Fruit fly (Drosophila melanogaster) whole organism, embryonic: ENCODE measurements around the gene CG12289.

Experiments
- Atf6 ChIP-seq: fragments of 200-800 bp; sonication (Bioruptor generic); IDR thresholded peaks from 2 replicates; pipeline ENCODE4 v1.3.6; 2022; ENCODE audit warnings: missing biosample characterization, missing genetic modification characterization
- B-H1 ChIP-seq: fragments of 200-800 bp; sonication (Bioruptor generic); IDR thresholded peaks from 3 replicates; pipeline ENCODE4 v1.3.6; 2022; ENCODE audit warnings: missing biosample characterization, missing genetic modification characterization
- Blimp-1 ChIP-seq: fragments of 200-800 bp; sonication (Bioruptor generic); optimal IDR thresholded peaks from 3 replicates; lab custom pipeline; 2018; ENCODE audit warnings: missing biosample characterization, missing genetic modification characterization, mild to moderate bottlenecking, moderate library complexity, missing genetic modification reagents
- CG10209 ChIP-seq: fragments of 200-800 bp; sonication (Bioruptor generic); optimal IDR thresholded peaks from 3 replicates; lab custom pipeline; 2017; ENCODE audit warnings: missing biosample characterization, mild to moderate bottlenecking, missing genetic modification characterization, missing genetic modification reagents
- CG11456 ChIP-seq: fragments of 200-800 bp; sonication (Bioruptor generic); IDR thresholded peaks from 3 replicates; pipeline ENCODE4 v1.3.6; 2022; ENCODE audit warnings: missing biosample characterization, missing genetic modification characterization
- CG1233 ChIP-seq: fragments of 200-800 bp; sonication (Bioruptor generic); optimal IDR thresholded peaks from 4 replicates; lab custom pipeline; 2018; ENCODE audit warnings: missing biosample characterization, mild to moderate bottlenecking, missing genetic modification characterization
- CG13624 ChIP-seq: fragments of 200-800 bp; sonication (Bioruptor generic); optimal IDR thresholded peaks from 2 replicates; lab custom pipeline; 2016; ENCODE audit warnings: missing biosample characterization, missing genetic modification characterization
- CG14667 ChIP-seq: fragments of 200-800 bp; sonication (Bioruptor generic); IDR thresholded peaks from 2 replicates; pipeline ENCODE4 v1.3.6; 2022; ENCODE audit warnings: missing biosample characterization, missing genetic modification characterization
- CG15479 ChIP-seq: fragments of 200-800 bp; sonication (Bioruptor generic); optimal IDR thresholded peaks from 3 replicates; lab custom pipeline; 2019; ENCODE audit warnings: missing biosample characterization, mild to moderate bottlenecking, missing genetic modification characterization, moderate library complexity
- CG15514 ChIP-seq: fragments of 200-800 bp; sonication (Bioruptor generic); optimal IDR thresholded peaks from 3 replicates; lab custom pipeline; 2017; ENCODE audit warnings: missing biosample characterization, missing genetic modification characterization, mild to moderate bottlenecking, moderate library complexity, missing genetic modification reagents
- CG17361 ChIP-seq: fragments of 200-800 bp; sonication (Bioruptor generic); IDR thresholded peaks from 3 replicates; pipeline ENCODE4 v1.3.6; 2022; ENCODE audit warnings: missing biosample characterization, missing genetic modification characterization
- CG17829 ChIP-seq: fragments of 200-800 bp; optimal IDR thresholded peaks from 2 replicates; lab custom pipeline; 2019; ENCODE audit warnings: missing biosample characterization, mild to moderate bottlenecking, missing genetic modification characterization, moderate library complexity
- CG18262 ChIP-seq: fragments of 200-800 bp; optimal IDR thresholded peaks from 3 replicates; lab custom pipeline; 2019; ENCODE audit warnings: missing biosample characterization, mild to moderate bottlenecking, missing genetic modification characterization, moderate library complexity
- CG2678 ChIP-seq: fragments of 200-800 bp; sonication (Bioruptor generic); optimal IDR thresholded peaks from 3 replicates; lab custom pipeline; 2019; ENCODE audit warnings: missing biosample characterization, mild to moderate bottlenecking, missing genetic modification characterization, moderate library complexity
- CG30020 ChIP-seq: fragments of 200-800 bp; optimal IDR thresholded peaks from 2 replicates; lab custom pipeline; 2019; ENCODE audit warnings: missing biosample characterization, mild to moderate bottlenecking, missing genetic modification characterization, moderate library complexity
- CG32532 ChIP-seq: fragments of 200-800 bp; sonication (Bioruptor generic); IDR thresholded peaks from 2 replicates; pipeline ENCODE4 v1.3.6; 2022; ENCODE audit warnings: missing biosample characterization, missing genetic modification characterization
- CG4282 ChIP-seq: fragments of 200-800 bp; sonication (Bioruptor generic); optimal IDR thresholded peaks from 2 replicates; lab custom pipeline; 2016; ENCODE audit warnings: missing biosample characterization, missing genetic modification characterization
- CG6654 ChIP-seq: fragments of 200-800 bp; sonication (Bioruptor generic); optimal IDR thresholded peaks from 2 replicates; lab custom pipeline; 2017; ENCODE audit warnings: missing biosample characterization, mild to moderate bottlenecking, missing genetic modification characterization
- CG6689 ChIP-seq: fragments of 200-800 bp; sonication (Bioruptor generic); IDR thresholded peaks from 2 replicates; pipeline ENCODE4 v1.3.6; 2022; ENCODE audit warnings: missing biosample characterization, missing genetic modification characterization
- CG6765 ChIP-seq: fragments of 200-800 bp; sonication (Bioruptor generic); optimal IDR thresholded peaks from 3 replicates; lab custom pipeline; 2017; ENCODE audit warnings: missing biosample characterization, mild to moderate bottlenecking, missing genetic modification characterization
- CG7556 ChIP-seq: fragments of 200-800 bp; sonication (Bioruptor generic); optimal IDR thresholded peaks from 2 replicates; lab custom pipeline; 2017; ENCODE audit warnings: missing biosample characterization, mild to moderate bottlenecking, missing genetic modification characterization
- CG8388 ChIP-seq: fragments of 200-800 bp; sonication (Bioruptor generic); optimal IDR thresholded peaks from 2 replicates; lab custom pipeline; 2019; ENCODE audit warnings: missing biosample characterization, mild to moderate bottlenecking, missing genetic modification characterization, moderate library complexity
- CG8924 ChIP-seq: fragments of 200-800 bp; optimal IDR thresholded peaks from 3 replicates; lab custom pipeline; 2019; ENCODE audit warnings: missing biosample characterization, mild to moderate bottlenecking, missing genetic modification characterization, moderate library complexity
- Chrac-16 ChIP-seq: fragments of 200-800 bp; sonication (Bioruptor generic); optimal IDR thresholded peaks from 3 replicates; lab custom pipeline; 2016; ENCODE audit warnings: missing biosample characterization, missing genetic modification characterization
- CkIIα-i1 ChIP-seq: fragments of 200-800 bp; sonication (Bioruptor generic); IDR thresholded peaks from 2 replicates; pipeline ENCODE4 v1.3.6; 2022; ENCODE audit warnings: missing biosample characterization, missing genetic modification characterization
- Dip2 ChIP-seq: fragments of 200-800 bp; sonication (Bioruptor generic); IDR thresholded peaks from 2 replicates; pipeline ENCODE4 v1.3.6; 2022; ENCODE audit warnings: missing biosample characterization, missing genetic modification characterization
- NC2β ChIP-seq: fragments of 200-800 bp; sonication (Bioruptor generic); optimal IDR thresholded peaks from 2 replicates; lab custom pipeline; 2016; ENCODE audit warnings: missing biosample characterization, missing genetic modification characterization
- NFAT ChIP-seq: fragments of 200-800 bp; sonication (Bioruptor generic); IDR thresholded peaks from 2 replicates; pipeline ENCODE4 v1.3.6; 2022; ENCODE audit warnings: missing biosample characterization, missing genetic modification characterization
- Opbp ChIP-seq: fragments of 200-800 bp; sonication (Bioruptor generic); IDR thresholded peaks from 3 replicates; pipeline ENCODE4 v1.3.6; 2022; ENCODE audit warnings: missing biosample characterization, missing genetic modification characterization; ENCODE audit not compliant: partially characterized antibody
- Pdp1 ChIP-seq, 2 experiments: fragments of 200-800 bp; sonication (Bioruptor generic); optimal IDR thresholded peaks; 3 replicates each; lab custom pipeline; 2016; ENCODE audit warnings: missing biosample characterization in 2 of 2, missing genetic modification characterization in 2 of 2, mild to moderate bottlenecking in 1 of 2, moderate library complexity in 1 of 2
- Six4 ChIP-seq: fragments of 200-800 bp; sonication (Bioruptor generic); optimal IDR thresholded peaks from 2 replicates; lab custom pipeline; 2016; ENCODE audit warnings: missing biosample characterization, missing genetic modification characterization
- Sox100B ChIP-seq: fragments of 200-800 bp; sonication (Bioruptor generic); optimal IDR thresholded peaks from 3 replicates; lab custom pipeline; 2018; ENCODE audit warnings: missing biosample characterization, mild to moderate bottlenecking, missing genetic modification characterization
- Trl ChIP-seq, 3 experiments: fragments of >200 bp in 2 of 3; fragments of 200-800 bp in 1 of 3; sonication (Bioruptor generic) in 1 of 3; optimal IDR thresholded peaks; 2 replicates in 1 of 3; 3 replicates in 2 of 3; lab custom pipeline; 2016 to 2017; ENCODE audit warnings: missing biosample characterization in 1 of 3, missing genetic modification characterization in 1 of 3
- bowl ChIP-seq: fragments of 200-800 bp; sonication (Bioruptor generic); IDR thresholded peaks from 2 replicates; pipeline ENCODE4 v1.3.6; 2022; ENCODE audit warnings: missing biosample characterization, missing genetic modification characterization
- br ChIP-seq: fragments of >200 bp; optimal IDR thresholded peaks from 2 replicates; lab custom pipeline; 2017
- bsh ChIP-seq, 2 experiments: fragments of 200-800 bp; sonication (Bioruptor generic); optimal IDR thresholded peaks; 2 replicates each; lab custom pipeline; 2017 to 2018; ENCODE audit warnings: mild to moderate bottlenecking in 2 of 2, missing biosample characterization in 2 of 2, missing genetic modification characterization in 2 of 2, moderate library complexity in 1 of 2
- btn ChIP-seq: fragments of 200-800 bp; sonication (Bioruptor generic); optimal IDR thresholded peaks from 2 replicates; lab custom pipeline; 2016; ENCODE audit warnings: missing biosample characterization, missing genetic modification characterization
- crc ChIP-seq: fragments of 200-800 bp; sonication (Bioruptor generic); optimal IDR thresholded peaks from 2 replicates; lab custom pipeline; 2016; ENCODE audit warnings: missing biosample characterization, missing genetic modification characterization
- croc ChIP-seq: fragments of 200-800 bp; sonication (Bioruptor generic); conservative IDR thresholded peaks from 3 replicates; pipeline ENCODE4 v1.3.6; 2022; ENCODE audit warnings: missing biosample characterization, missing genetic modification characterization
- crol ChIP-seq: fragments of 200-800 bp; sonication (Bioruptor generic); IDR thresholded peaks from 2 replicates; pipeline ENCODE4 v1.3.6; 2022; ENCODE audit warnings: missing biosample characterization, missing genetic modification characterization
- ewg ChIP-seq: fragments of 200-800 bp; sonication (Bioruptor generic); optimal IDR thresholded peaks from 3 replicates; lab custom pipeline; 2017; ENCODE audit warnings: mild to moderate bottlenecking, missing biosample characterization, missing genetic modification reagents, missing genetic modification characterization
- fru ChIP-seq: fragments of >200 bp; optimal IDR thresholded peaks from 2 replicates; lab custom pipeline; 2017
- jigr1 ChIP-seq: fragments of 200-800 bp; sonication (Bioruptor generic); IDR thresholded peaks from 3 replicates; pipeline ENCODE4 v1.3.6; 2022; ENCODE audit warnings: missing biosample characterization, missing genetic modification characterization
- lola ChIP-seq, 3 experiments: fragments of >200 bp in 2 of 3; fragments of 200-800 bp in 1 of 3; sonication (Bioruptor generic) in 1 of 3; optimal IDR thresholded peaks; 2 replicates each; lab custom pipeline; 2017 to 2019; ENCODE audit warnings: missing biosample characterization in 3 of 3, missing genetic modification characterization in 3 of 3, mild to moderate bottlenecking in 1 of 3, moderate library complexity in 1 of 3
- otp ChIP-seq: fragments of 200-800 bp; sonication (Bioruptor generic); IDR thresholded peaks from 3 replicates; pipeline ENCODE4, ENCODE4 v1.3.6; 2022; ENCODE audit warnings: missing biosample characterization, missing genetic modification characterization
- scrt ChIP-seq: fragments of 200-800 bp; sonication (Bioruptor generic); optimal IDR thresholded peaks from 2 replicates; lab custom pipeline; 2018; ENCODE audit warnings: missing biosample characterization, mild to moderate bottlenecking, missing genetic modification characterization, moderate library complexity
- sd ChIP-seq: fragments of 200-800 bp; sonication (Bioruptor generic); optimal IDR thresholded peaks from 3 replicates; lab custom pipeline; 2018; ENCODE audit warnings: missing biosample characterization, mild to moderate bottlenecking, missing genetic modification characterization, moderate library complexity
- seq ChIP-seq: fragments of 200-800 bp; sonication (Bioruptor generic); IDR thresholded peaks from 2 replicates; pipeline ENCODE4 v1.3.6; 2022; ENCODE audit warnings: missing biosample characterization, missing genetic modification characterization
- sqz ChIP-seq: fragments of 200-800 bp; sonication (Bioruptor generic); optimal IDR thresholded peaks from 3 replicates; lab custom pipeline; 2018; ENCODE audit warnings: missing biosample characterization, mild to moderate bottlenecking, missing genetic modification characterization
- toy ChIP-seq: fragments of 200-800 bp; sonication (Bioruptor generic); IDR thresholded peaks from 2 replicates; pipeline ENCODE4 v1.3.6; 2022; ENCODE audit warnings: missing biosample characterization, missing genetic modification characterization
- trem ChIP-seq: fragments of 200-800 bp; optimal IDR thresholded peaks from 3 replicates; lab custom pipeline; 2019; ENCODE audit warnings: missing biosample characterization, mild to moderate bottlenecking, missing genetic modification characterization, moderate library complexity
- vfl ChIP-seq: fragments of 200-800 bp; sonication (Bioruptor generic); optimal IDR thresholded peaks from 2 replicates; lab custom pipeline; 2016; ENCODE audit warnings: missing biosample characterization, missing genetic modification characterization

Gene CG12289

dm6 chr3L:11413697-11414096, 44.6 kb downstream of the CG12289 start (continued):
- TF ChIP-seq NFAT (GFP tag; lab: Robert Waterston, UW) = no peak
- no peak for TF ChIP-seq Trl (optimal IDR thresholded peaks at IDR 0.05; lab: Kevin White, UChicago)
- TF ChIP-seq Trl (GFP tag; optimal IDR thresholded peaks at IDR 0.05; lab: Kevin White, UChicago) = no peak
- TF ChIP-seq NC2β (GFP tag; lab: Kevin White, UChicago) = no peak
- TF ChIP-seq scrt (GFP tag; lab: Kevin White, UChicago) = no peak
- no peak for TF ChIP-seq CG15479 (GFP tag; lab: Kevin White, UChicago)
- no peak for TF ChIP-seq Sox100B
- TF ChIP-seq ewg = no peak
- TF ChIP-seq CG4282 = no peak
- TF ChIP-seq CG8388 (GFP tag; lab: Kevin White, UChicago) = no peak
- TF ChIP-seq CG6765 (GFP tag; lab: Kevin White, UChicago) = no peak
- no peak for TF ChIP-seq btn (GFP tag; lab: Kevin White, UChicago)
- TF ChIP-seq vfl (GFP tag; lab: Kevin White, UChicago) = no peak
- TF ChIP-seq CG7556 (GFP tag; lab: Kevin White, UChicago) = peak; percentile 12
- TF ChIP-seq CG2678 (tag; lab: Kevin White, UChicago) = no peak
- TF ChIP-seq lola (GFP tag; optimal IDR thresholded peaks at IDR 0.05; lab: Kevin White, UChicago) = peak in 1 of 3 experiments; percentile 60
- no peak for TF ChIP-seq CkIIα-i1 (GFP tag; lab: Robert Waterston, UW)
- TF ChIP-seq CG32532 (GFP tag; lab: Robert Waterston, UW) = no peak
- peak; percentile 6 for TF ChIP-seq Blimp-1 (GFP tag; lab: Kevin White, UChicago)
- no peak for TF ChIP-seq CG14667 (GFP tag; lab: Robert Waterston, UW)
- TF ChIP-seq CG30020 (tag; lab: Kevin White, UChicago) = no peak
- no peak for TF ChIP-seq Chrac-16 (GFP tag; lab: Kevin White, UChicago)
- TF ChIP-seq jigr1 (GFP tag; lab: Robert Waterston, UW) = no peak
- no peak for TF ChIP-seq CG13624 (GFP tag; lab: Kevin White, UChicago)
- TF ChIP-seq trem = peak; percentile 14
- no peak for TF ChIP-seq bsh (GFP tag; optimal IDR thresholded peaks at IDR 0.05; lab: Kevin White, UChicago)
- no peak for TF ChIP-seq br (lab: Kevin White, UChicago)
- no peak for TF ChIP-seq CG11456 (GFP tag; lab: Robert Waterston, UW)
- TF ChIP-seq bowl (GFP tag; lab: Robert Waterston, UW) = no peak
- no peak for TF ChIP-seq CG8924 (tag; lab: Kevin White, UChicago)
- no peak for TF ChIP-seq sqz
- no peak for TF ChIP-seq toy
- TF ChIP-seq Six4 (GFP tag; lab: Kevin White, UChicago) = no peak
- TF ChIP-seq sd (tag; lab: Kevin White, UChicago) = no peak
- no peak for TF ChIP-seq croc (GFP tag; lab: Robert Waterston, UW)
- no peak for TF ChIP-seq crc (GFP tag; lab: Kevin White, UChicago)
- no peak for TF ChIP-seq CG6654
- TF ChIP-seq CG17361 (GFP tag; lab: Robert Waterston, UW) = peak; percentile 9; the same call in 1 of the 3 replicates
- TF ChIP-seq crol = no peak
- TF ChIP-seq seq (GFP tag; lab: Robert Waterston, UW) = no peak
- no peak for TF ChIP-seq CG1233 (GFP tag; lab: Kevin White, UChicago)
- no peak for TF ChIP-seq otp
- no peak for TF ChIP-seq CG6689
- TF ChIP-seq fru (lab: Kevin White, UChicago) = no peak
- no peak for TF ChIP-seq B-H1
- TF ChIP-seq Atf6 (GFP tag; lab: Robert Waterston, UW) = no peak
- TF ChIP-seq Dip2 (GFP tag; lab: Robert Waterston, UW) = no peak
- TF ChIP-seq Opbp = no peak
- TF ChIP-seq CG17829 (tag; lab: Kevin White, UChicago) = peak; percentile 45
- peak; percentile 3 for TF ChIP-seq CG10209
- no peak for TF ChIP-seq CG15514
- TF ChIP-seq CG18262 (tag; lab: Kevin White, UChicago) = peak; percentile 49
- no peak for TF ChIP-seq Pdp1 (GFP tag; optimal IDR thresholded peaks at IDR 0.05; lab: Kevin White, UChicago)
